Fruit fly (Drosophila melanogaster) whole organism, embryonic: ENCODE measurements around the gene Invadolysin.

Source experiments
- Adf1 ChIP-seq: fragments of 200-800 bp; sonication (Bioruptor generic); IDR thresholded peaks from 2 replicates; pipeline ENCODE4 v1.3.6; 2022; ENCODE audit warnings: missing biosample characterization, missing genetic modification characterization
- Asciz ChIP-seq: fragments of 200-800 bp; sonication (Bioruptor generic); optimal IDR thresholded peaks from 2 replicates; lab custom pipeline; 2017; ENCODE audit warnings: missing biosample characterization, mild to moderate bottlenecking, missing genetic modification characterization, missing genetic modification reagents
- CG10321 ChIP-seq: fragments of 200-800 bp; sonication (Bioruptor generic); IDR thresholded peaks from 2 replicates; pipeline ENCODE4 v1.3.6; 2022; ENCODE audit warnings: missing biosample characterization, missing genetic modification characterization
- CG11504 ChIP-seq: fragments of 200-800 bp; sonication (Bioruptor generic); optimal IDR thresholded peaks from 3 replicates; lab custom pipeline; 2019; ENCODE audit warnings: missing biosample characterization, mild to moderate bottlenecking, missing genetic modification characterization, moderate library complexity
- CG15011 ChIP-seq: fragments of 200-800 bp; sonication (Bioruptor generic); optimal IDR thresholded peaks from 3 replicates; lab custom pipeline; 2018; ENCODE audit warnings: missing biosample characterization, mild to moderate bottlenecking, missing genetic modification characterization
- CG15073 ChIP-seq: fragments of 200-800 bp; sonication (Bioruptor generic); optimal IDR thresholded peaks from 2 replicates; lab custom pipeline; 2016; ENCODE audit warnings: missing biosample characterization, missing genetic modification characterization
- CG17359 ChIP-seq: fragments of 200-800 bp; sonication (Bioruptor generic); optimal IDR thresholded peaks from 3 replicates; lab custom pipeline; 2018; ENCODE audit warnings: missing biosample characterization, mild to moderate bottlenecking, missing genetic modification characterization, moderate library complexity
- CG17385 ChIP-seq: fragments of 200-800 bp; sonication (Bioruptor generic); optimal IDR thresholded peaks from 3 replicates; lab custom pipeline; 2018; ENCODE audit warnings: missing biosample characterization, mild to moderate bottlenecking, missing genetic modification characterization
- CG18262 ChIP-seq: fragments of 200-800 bp; optimal IDR thresholded peaks from 3 replicates; lab custom pipeline; 2019; ENCODE audit warnings: missing biosample characterization, mild to moderate bottlenecking, missing genetic modification characterization, moderate library complexity
- CG30403 ChIP-seq: fragments of 200-800 bp; sonication (Bioruptor generic); optimal IDR thresholded peaks from 3 replicates; lab custom pipeline; 2016; ENCODE audit warnings: missing biosample characterization, missing genetic modification characterization
- CG4360 ChIP-seq: fragments of 200-800 bp; sonication (Bioruptor generic); IDR thresholded peaks from 2 replicates; pipeline ENCODE4 v1.3.6; 2022; ENCODE audit warnings: missing biosample characterization, missing genetic modification characterization
- CG5180 ChIP-seq: fragments of 200-800 bp; sonication (Bioruptor generic); optimal IDR thresholded peaks from 3 replicates; lab custom pipeline; 2017; ENCODE audit warnings: missing biosample characterization, missing genetic modification characterization, mild to moderate bottlenecking, moderate library complexity, missing genetic modification reagents
- CG9437 ChIP-seq: fragments of 200-800 bp; sonication (Bioruptor generic); optimal IDR thresholded peaks from 2 replicates; lab custom pipeline; 2018; ENCODE audit warnings: missing biosample characterization, mild to moderate bottlenecking, missing genetic modification characterization
- D19A ChIP-seq: fragments of 200-800 bp; optimal IDR thresholded peaks from 3 replicates; lab custom pipeline; 2019; ENCODE audit warnings: missing biosample characterization, mild to moderate bottlenecking, missing genetic modification characterization, moderate library complexity
- Deaf1 ChIP-seq: fragments of 200-800 bp; optimal IDR thresholded peaks from 3 replicates; lab custom pipeline; 2019; ENCODE audit warnings: missing biosample characterization, mild to moderate bottlenecking, missing genetic modification characterization, moderate library complexity
- Dll ChIP-seq: fragments of 200-800 bp; sonication (Bioruptor generic); IDR thresholded peaks from 4 replicates; pipeline ENCODE4 v1.3.6; 2022; ENCODE audit warnings: missing biosample characterization, missing genetic modification characterization; ENCODE audit not compliant: partially characterized antibody
- Fer2 ChIP-seq: fragments of 200-800 bp; sonication (Bioruptor generic); optimal IDR thresholded peaks from 2 replicates; lab custom pipeline; 2018; ENCODE audit warnings: missing biosample characterization, mild to moderate bottlenecking, missing genetic modification characterization, moderate library complexity
- HLH3B ChIP-seq: fragments of 200-800 bp; sonication (Bioruptor generic); IDR thresholded peaks from 2 replicates; pipeline ENCODE4 v1.3.6; 2022; ENCODE audit warnings: missing biosample characterization, missing genetic modification characterization
- Hr51 ChIP-seq, 2 experiments: fragments of 200-800 bp; sonication (Bioruptor generic); optimal IDR thresholded peaks; 2 replicates in 1 of 2; 3 replicates in 1 of 2; lab custom pipeline; 2016 to 2018; ENCODE audit warnings: missing biosample characterization in 2 of 2, missing genetic modification characterization in 2 of 2, mild to moderate bottlenecking in 1 of 2, moderate library complexity in 1 of 2
- MESR4 ChIP-seq: fragments of 200-800 bp; sonication (Bioruptor generic); optimal IDR thresholded peaks from 2 replicates; lab custom pipeline; 2018; ENCODE audit warnings: missing biosample characterization, mild to moderate bottlenecking, missing genetic modification characterization, moderate library complexity
- Med ChIP-seq: fragments of 200-800 bp; sonication (Bioruptor generic); peaks from one replicate; lab custom pipeline; 2016; ENCODE audit warnings: missing biosample characterization, missing genetic modification characterization, mild to moderate bottlenecking, inconsistent platforms, moderate library complexity
- Pdp1 ChIP-seq, 2 experiments: fragments of 200-800 bp; sonication (Bioruptor generic); optimal IDR thresholded peaks; 3 replicates each; lab custom pipeline; 2016; ENCODE audit warnings: missing biosample characterization in 2 of 2, missing genetic modification characterization in 2 of 2, mild to moderate bottlenecking in 1 of 2, moderate library complexity in 1 of 2
- Ptx1 ChIP-seq: fragments of 200-800 bp; sonication (Bioruptor generic); IDR thresholded peaks from 2 replicates; pipeline ENCODE4 v1.3.6; 2022; ENCODE audit warnings: missing biosample characterization, missing genetic modification characterization
- Trl ChIP-seq, 3 experiments: fragments of >200 bp in 2 of 3; fragments of 200-800 bp in 1 of 3; sonication (Bioruptor generic) in 1 of 3; optimal IDR thresholded peaks; 2 replicates in 1 of 3; 3 replicates in 2 of 3; lab custom pipeline; 2016 to 2017; ENCODE audit warnings: missing biosample characterization in 1 of 3, missing genetic modification characterization in 1 of 3
- bigmax ChIP-seq: fragments of 200-800 bp; sonication (Bioruptor generic); optimal IDR thresholded peaks from 2 replicates; lab custom pipeline; 2018; ENCODE audit warnings: missing biosample characterization, mild to moderate bottlenecking, missing genetic modification characterization
- cg ChIP-seq: fragments of 200-800 bp; sonication (Bioruptor generic); optimal IDR thresholded peaks from 3 replicates; lab custom pipeline; 2019; ENCODE audit warnings: missing biosample characterization, mild to moderate bottlenecking, missing genetic modification characterization, moderate library complexity
- chinmo ChIP-seq: fragments of 200-800 bp; sonication (Bioruptor generic); IDR thresholded peaks from 4 replicates; pipeline ENCODE4 v1.3.6; 2022; ENCODE audit warnings: missing biosample characterization, missing genetic modification characterization; ENCODE audit not compliant: partially characterized antibody
- dmrt99B ChIP-seq: fragments of 200-800 bp; sonication (Bioruptor generic); optimal IDR thresholded peaks from 2 replicates; lab custom pipeline; 2018; ENCODE audit warnings: missing biosample characterization, mild to moderate bottlenecking, missing genetic modification characterization, moderate library complexity
- esg ChIP-seq: fragments of 200-800 bp; sonication (Bioruptor generic); conservative IDR thresholded peaks from 2 replicates; pipeline ENCODE4 v1.3.6; 2022; ENCODE audit warnings: missing biosample characterization, missing genetic modification characterization
- eve ChIP-seq, 2 experiments: fragments of >200 bp; optimal IDR thresholded peaks; 2 replicates each; lab custom pipeline; 2017; ENCODE audit warnings: missing biosample characterization in 2 of 2, missing genetic modification characterization in 2 of 2
- insv ChIP-seq, 2 experiments: fragments of 200-800 bp; sonication (Bioruptor generic); optimal IDR thresholded peaks; 3 replicates each; lab custom pipeline; 2016 to 2018; ENCODE audit warnings: missing biosample characterization in 2 of 2, missing genetic modification characterization in 2 of 2
- kah ChIP-seq: fragments of 200-800 bp; sonication (Bioruptor generic); optimal IDR thresholded peaks from 2 replicates; lab custom pipeline; 2018; ENCODE audit warnings: missing biosample characterization, mild to moderate bottlenecking, missing genetic modification characterization
- ken ChIP-seq: fragments of 200-800 bp; sonication (Bioruptor generic); IDR thresholded peaks from 3 replicates; pipeline ENCODE4 v1.3.6; 2022; ENCODE audit warnings: missing biosample characterization, missing genetic modification characterization
- lov ChIP-seq, 2 experiments: fragments of 200-800 bp in 1 of 2; fragments of >200 bp in 1 of 2; sonication (Bioruptor generic) in 1 of 2; IDR thresholded peaks in 1 of 2; optimal IDR thresholded peaks in 1 of 2; 2 replicates in 1 of 2; 3 replicates in 1 of 2; pipeline versions ENCODE4 v1.3.6 to Lab custom; 2017 to 2022; ENCODE audit warnings: missing biosample characterization in 1 of 2, missing genetic modification characterization in 1 of 2
- nerfin-1 ChIP-seq: fragments of 200-800 bp; sonication (Bioruptor generic); optimal IDR thresholded peaks from 3 replicates; lab custom pipeline; 2019; ENCODE audit warnings: missing biosample characterization, mild to moderate bottlenecking, missing genetic modification characterization, moderate library complexity
- pros ChIP-seq: fragments of 200-800 bp; sonication (Bioruptor generic); optimal IDR thresholded peaks from 3 replicates; lab custom pipeline; 2019; ENCODE audit warnings: missing biosample characterization, mild to moderate bottlenecking, missing genetic modification characterization, moderate library complexity
- psq ChIP-seq: fragments of 200-800 bp; sonication (Bioruptor generic); optimal IDR thresholded peaks from 2 replicates; lab custom pipeline; 2017; ENCODE audit warnings: missing biosample characterization, missing genetic modification characterization
- scrt ChIP-seq: fragments of 200-800 bp; sonication (Bioruptor generic); optimal IDR thresholded peaks from 2 replicates; lab custom pipeline; 2018; ENCODE audit warnings: missing biosample characterization, mild to moderate bottlenecking, missing genetic modification characterization, moderate library complexity
- sd ChIP-seq: fragments of 200-800 bp; sonication (Bioruptor generic); optimal IDR thresholded peaks from 3 replicates; lab custom pipeline; 2018; ENCODE audit warnings: missing biosample characterization, mild to moderate bottlenecking, missing genetic modification characterization, moderate library complexity
- slbo ChIP-seq: fragments of 200-800 bp; sonication (Bioruptor generic); IDR thresholded peaks from 2 replicates; pipeline ENCODE4 v1.3.6; 2022; ENCODE audit warnings: missing biosample characterization, missing genetic modification characterization
- sqz ChIP-seq: fragments of 200-800 bp; sonication (Bioruptor generic); optimal IDR thresholded peaks from 3 replicates; lab custom pipeline; 2018; ENCODE audit warnings: missing biosample characterization, mild to moderate bottlenecking, missing genetic modification characterization
- trem ChIP-seq: fragments of 200-800 bp; optimal IDR thresholded peaks from 3 replicates; lab custom pipeline; 2019; ENCODE audit warnings: missing biosample characterization, mild to moderate bottlenecking, missing genetic modification characterization, moderate library complexity
- vvl ChIP-seq: fragments of 200-800 bp; sonication (Bioruptor generic); IDR thresholded peaks from 2 replicates; pipeline ENCODE4 v1.3.6; 2022; ENCODE audit warnings: missing biosample characterization, missing genetic modification characterization

Invadolysin gene

dm6 chr3R:10132906-10133416 is 11.5 kb upstream of the Invadolysin start (continued):
- TF ChIP-seq scrt (GFP tag; lab: Kevin White, UChicago) (no peak), D19A (peak; percentile 84), Fer2 (tag; lab: Kevin White, UChicago) (no peak), esg (GFP tag; lab: Robert Waterston, UW) (no peak), CG30403 (GFP tag; lab: Kevin White, UChicago) (peak; percentile 30), Hr51 (GFP tag; optimal IDR thresholded peaks at IDR 0.05; lab: Kevin White, UChicago) (peak in 1 of 2 experiments; percentile 29), CG15011 (GFP tag; lab: Kevin White, UChicago) (no peak), CG18262 (tag; lab: Kevin White, UChicago) (peak; percentile 12), CG11504 (peak; percentile 35), CG4360 (peak; percentile 99), trem (tag; lab: Kevin White, UChicago) (peak; percentile 98), dmrt99B (tag; lab: Kevin White, UChicago) (peak; percentile 33), slbo (0 out of 2 replicates have a peak, but pooled peaks have one; percentile 26), CG17359 (tag; lab: Kevin White, UChicago) (peak; percentile 26), HLH3B (GFP tag; lab: Robert Waterston, UW) (no peak), Deaf1 (tag; lab: Kevin White, UChicago) (peak; percentile 40)
- TF ChIP-seq, all 482 proteins: peak for 53

dm6 chr3R:10133419-10134340 is 10.8 kb upstream of the Invadolysin start:
- peak; percentile 47 for TF ChIP-seq sd (tag; lab: Kevin White, UChicago)
- peak; percentile 79; the same call in 1 of the 4 replicates for TF ChIP-seq chinmo (GFP tag; lab: Robert Waterston, UW)
- TF ChIP-seq Ptx1 (GFP tag; lab: Robert Waterston, UW), result no peak
- peak; percentile 86 for TF ChIP-seq kah
- TF ChIP-seq MESR4 (GFP tag; lab: Kevin White, UChicago), result no peak
- peak; percentile 59 for TF ChIP-seq bigmax
- peak; percentile 35 to 53 for TF ChIP-seq Trl (optimal IDR thresholded peaks at IDR 0.05; lab: Kevin White, UChicago)
- TF ChIP-seq Trl (GFP tag; optimal IDR thresholded peaks at IDR 0.05; lab: Kevin White, UChicago), result no peak
- peak in 1 of 2 experiments; percentile 30 for TF ChIP-seq eve (GFP tag; optimal IDR thresholded peaks at IDR 0.05; lab: Kevin White, UChicago)
- TF ChIP-seq CG17385 (GFP tag; lab: Kevin White, UChicago), result peak; percentile 79
- TF ChIP-seq Fer2 (tag; lab: Kevin White, UChicago), result no peak
- peak; percentile 27 for TF ChIP-seq lov (optimal IDR thresholded peaks at IDR 0.05; lab: Kevin White, UChicago)
- TF ChIP-seq lov (GFP tag; IDR thresholded peaks at IDR 0.05; lab: Robert Waterston, UW), result no peak
- peak; percentile 72 for TF ChIP-seq psq (GFP tag; lab: Kevin White, UChicago)
- TF ChIP-seq insv (GFP tag; optimal IDR thresholded peaks at IDR 0.05; lab: Kevin White, UChicago), result peak in 1 of 2 experiments; percentile 15
- TF ChIP-seq Asciz (GFP tag; lab: Kevin White, UChicago), result no peak
- TF ChIP-seq Pdp1 (GFP tag; optimal IDR thresholded peaks at IDR 0.05; lab: Kevin White, UChicago), result peak in 1 of 2 experiments; percentile 25
- TF ChIP-seq pros (GFP tag; lab: Kevin White, UChicago), result peak; percentile 73
- TF ChIP-seq CG10321 (GFP tag; lab: Robert Waterston, UW), result 0 out of 2 replicates have a peak, but pooled peaks have one; percentile 1
- no peak for TF ChIP-seq CG5180
- 0 out of 4 replicates have a peak, but pooled peaks have one; percentile 12 for TF ChIP-seq Dll (GFP tag; lab: Robert Waterston, UW)
- peak; percentile 84 for TF ChIP-seq Adf1 (GFP tag; lab: Robert Waterston, UW)
- peak; percentile 94 for TF ChIP-seq sqz (GFP tag; lab: Kevin White, UChicago)
- no peak for TF ChIP-seq ken (GFP tag; lab: Robert Waterston, UW)
- no peak for TF ChIP-seq CG15073
- TF ChIP-seq vvl (GFP tag; lab: Robert Waterston, UW), result 0 out of 2 replicates have a peak, but pooled peaks have one; percentile 10
- peak; percentile 79 for TF ChIP-seq CG9437
- TF ChIP-seq cg (GFP tag; lab: Kevin White, UChicago), result peak; percentile 73
- peak; percentile 58 for TF ChIP-seq nerfin-1
- TF ChIP-seq Med (GFP tag; lab: Kevin White, UChicago), result peak; percentile 33
